Fruit fly (Drosophila melanogaster) whole organism, embryonic: Measurements from ENCODE around the gene cher.

Experiments
- BEAF-32 ChIP-seq: fragments of 200-800 bp; sonication (Bioruptor generic); optimal IDR thresholded peaks from 3 replicates; lab custom pipeline; 2017; ENCODE audit warnings: missing biosample characterization, missing genetic modification characterization, mild to moderate bottlenecking, moderate library complexity, missing genetic modification reagents
- CG10267 ChIP-seq: fragments of 200-800 bp; sonication (Bioruptor generic); optimal IDR thresholded peaks from 2 replicates; lab custom pipeline; 2018; ENCODE audit warnings: missing biosample characterization, mild to moderate bottlenecking, missing genetic modification characterization, moderate library complexity
- CG10654 ChIP-seq: fragments of 200-800 bp; sonication (Bioruptor generic); optimal IDR thresholded peaks from 2 replicates; lab custom pipeline; 2016; ENCODE audit warnings: missing biosample characterization, missing genetic modification characterization
- CG12071 ChIP-seq: fragments of 200-800 bp; sonication (Bioruptor generic); optimal IDR thresholded peaks from 3 replicates; lab custom pipeline; 2018; ENCODE audit warnings: missing biosample characterization, mild to moderate bottlenecking, missing genetic modification characterization
- CG12104 ChIP-seq: fragments of 200-800 bp; sonication (Bioruptor generic); optimal IDR thresholded peaks from 3 replicates; lab custom pipeline; 2016; ENCODE audit warnings: missing biosample characterization, missing genetic modification characterization
- CG12659 ChIP-seq: fragments of 200-800 bp; sonication (Bioruptor generic); optimal IDR thresholded peaks from 3 replicates; lab custom pipeline; 2017; ENCODE audit warnings: mild to moderate bottlenecking, missing biosample characterization, missing genetic modification reagents, missing genetic modification characterization
- CG12744 ChIP-seq: fragments of 200-800 bp; sonication (Bioruptor generic); optimal IDR thresholded peaks from 2 replicates; lab custom pipeline; 2016; ENCODE audit warnings: missing biosample characterization, missing genetic modification characterization
- CG13296 ChIP-seq: fragments of 200-800 bp; sonication (Bioruptor generic); optimal IDR thresholded peaks from 3 replicates; lab custom pipeline; 2018; ENCODE audit warnings: missing biosample characterization, mild to moderate bottlenecking, missing genetic modification characterization
- CG13775 ChIP-seq: fragments of 200-800 bp; sonication (Bioruptor generic); optimal IDR thresholded peaks from 3 replicates; lab custom pipeline; 2017; ENCODE audit warnings: missing biosample characterization, mild to moderate bottlenecking, missing genetic modification characterization
- CG17385 ChIP-seq: fragments of 200-800 bp; sonication (Bioruptor generic); optimal IDR thresholded peaks from 3 replicates; lab custom pipeline; 2018; ENCODE audit warnings: missing biosample characterization, mild to moderate bottlenecking, missing genetic modification characterization
- CG17829 ChIP-seq: fragments of 200-800 bp; optimal IDR thresholded peaks from 2 replicates; lab custom pipeline; 2019; ENCODE audit warnings: missing biosample characterization, mild to moderate bottlenecking, missing genetic modification characterization, moderate library complexity
- CG18599 ChIP-seq: fragments of 200-800 bp; sonication (Bioruptor generic); optimal IDR thresholded peaks from 3 replicates; lab custom pipeline; 2017; ENCODE audit warnings: missing biosample characterization, missing genetic modification characterization, mild to moderate bottlenecking, moderate library complexity, missing genetic modification reagents
- CG31441 ChIP-seq: fragments of 200-800 bp; sonication (Bioruptor generic); IDR thresholded peaks from 2 replicates; pipeline ENCODE4 v1.3.6; 2022; ENCODE audit warnings: missing biosample characterization, missing genetic modification characterization
- CG32532 ChIP-seq: fragments of 200-800 bp; sonication (Bioruptor generic); IDR thresholded peaks from 2 replicates; pipeline ENCODE4 v1.3.6; 2022; ENCODE audit warnings: missing biosample characterization, missing genetic modification characterization
- CG3407 ChIP-seq: fragments of 200-800 bp; sonication (Bioruptor generic); optimal IDR thresholded peaks from 2 replicates; lab custom pipeline; 2018; ENCODE audit warnings: missing biosample characterization, mild to moderate bottlenecking, missing genetic modification characterization
- CG5245 ChIP-seq: fragments of 200-800 bp; sonication (Bioruptor generic); optimal IDR thresholded peaks from 3 replicates; lab custom pipeline; 2016; ENCODE audit warnings: missing biosample characterization, missing genetic modification characterization
- CG6791 ChIP-seq: fragments of 200-800 bp; sonication (Bioruptor generic); IDR thresholded peaks from 3 replicates; pipeline ENCODE4 v1.3.6; 2022; ENCODE audit warnings: missing biosample characterization, missing genetic modification characterization; ENCODE audit not compliant: partially characterized antibody
- CG7357 ChIP-seq: fragments of 200-800 bp; sonication (Bioruptor generic); IDR thresholded peaks from 3 replicates; pipeline ENCODE4 v1.3.6; 2022; ENCODE audit warnings: missing biosample characterization, missing genetic modification characterization
- CG8089 ChIP-seq: fragments of 200-800 bp; sonication (Bioruptor generic); optimal IDR thresholded peaks from 3 replicates; lab custom pipeline; 2016; ENCODE audit warnings: missing biosample characterization, missing genetic modification characterization
- CG8388 ChIP-seq: fragments of 200-800 bp; sonication (Bioruptor generic); optimal IDR thresholded peaks from 2 replicates; lab custom pipeline; 2019; ENCODE audit warnings: missing biosample characterization, mild to moderate bottlenecking, missing genetic modification characterization, moderate library complexity
- CG9727 ChIP-seq: fragments of 200-800 bp; sonication (Bioruptor generic); optimal IDR thresholded peaks from 3 replicates; lab custom pipeline; 2017; ENCODE audit warnings: missing biosample characterization, mild to moderate bottlenecking, missing genetic modification characterization
- CG9817 ChIP-seq: fragments of 200-800 bp; sonication (Bioruptor generic); optimal IDR thresholded peaks from 2 replicates; lab custom pipeline; 2018; ENCODE audit warnings: missing biosample characterization, mild to moderate bottlenecking, missing genetic modification characterization, moderate library complexity
- CHES-1-like ChIP-seq: fragments of 200-800 bp; sonication (Bioruptor generic); optimal IDR thresholded peaks from 2 replicates; lab custom pipeline; 2016; ENCODE audit warnings: missing biosample characterization, missing genetic modification characterization
- CkIIα-i1 ChIP-seq: fragments of 200-800 bp; sonication (Bioruptor generic); IDR thresholded peaks from 2 replicates; pipeline ENCODE4 v1.3.6; 2022; ENCODE audit warnings: missing biosample characterization, missing genetic modification characterization
- HmgZ ChIP-seq: fragments of 200-800 bp; sonication (Bioruptor generic); optimal IDR thresholded peaks from 2 replicates; lab custom pipeline; 2018; ENCODE audit warnings: missing biosample characterization, mild to moderate bottlenecking, missing genetic modification characterization
- Hmr ChIP-seq: fragments of 200-800 bp; sonication (Bioruptor generic); optimal IDR thresholded peaks from 3 replicates; lab custom pipeline; 2017; ENCODE audit warnings: mild to moderate bottlenecking, missing biosample characterization, missing genetic modification reagents, missing genetic modification characterization
- Oaz ChIP-seq: fragments of 200-800 bp; sonication (Bioruptor generic); IDR thresholded peaks from 2 replicates; pipeline ENCODE4 v1.3.6; 2022; ENCODE audit warnings: missing biosample characterization, missing genetic modification characterization
- Opbp ChIP-seq: fragments of 200-800 bp; sonication (Bioruptor generic); IDR thresholded peaks from 3 replicates; pipeline ENCODE4 v1.3.6; 2022; ENCODE audit warnings: missing biosample characterization, missing genetic modification characterization; ENCODE audit not compliant: partially characterized antibody
- Optix ChIP-seq: fragments of 200-800 bp; sonication (Bioruptor generic); IDR thresholded peaks from 3 replicates; pipeline ENCODE4 v1.3.6; 2022; ENCODE audit warnings: missing biosample characterization, missing genetic modification characterization
- Sin3A ChIP-seq: fragments of >200 bp; optimal IDR thresholded peaks from 2 replicates; lab custom pipeline; 2018
- Sox102F ChIP-seq: fragments of 200-800 bp; sonication (Bioruptor generic); optimal IDR thresholded peaks from 2 replicates; lab custom pipeline; 2018; ENCODE audit warnings: missing biosample characterization, mild to moderate bottlenecking, missing genetic modification characterization, moderate library complexity
- Ssrp ChIP-seq: fragments of 200-800 bp; sonication (Bioruptor generic); optimal IDR thresholded peaks from 2 replicates; lab custom pipeline; 2018; ENCODE audit warnings: missing biosample characterization, mild to moderate bottlenecking, missing genetic modification characterization, moderate library complexity
- TFAM ChIP-seq: fragments of 200-800 bp; sonication (Bioruptor generic); optimal IDR thresholded peaks from 2 replicates; lab custom pipeline; 2017; ENCODE audit warnings: missing biosample characterization, missing genetic modification characterization, inconsistent platforms
- Tbp ChIP-seq: fragments of >200 bp; optimal IDR thresholded peaks from 2 replicates; lab custom pipeline; 2018; ENCODE audit warnings: missing biosample characterization, missing genetic modification characterization
- Trl ChIP-seq, 3 experiments: fragments of >200 bp in 2 of 3; fragments of 200-800 bp in 1 of 3; sonication (Bioruptor generic) in 1 of 3; optimal IDR thresholded peaks; 2 replicates in 1 of 3; 3 replicates in 2 of 3; lab custom pipeline; 2016 to 2017; ENCODE audit warnings: missing biosample characterization in 1 of 3, missing genetic modification characterization in 1 of 3
- Usf ChIP-seq: fragments of 200-800 bp; sonication (Bioruptor generic); optimal IDR thresholded peaks from 2 replicates; lab custom pipeline; 2017; ENCODE audit warnings: missing genotype, missing biosample characterization, missing genetic modification characterization
- Xrp1 ChIP-seq: fragments of 200-800 bp; sonication (Bioruptor generic); IDR thresholded peaks from 2 replicates; pipeline ENCODE4 v1.3.6; 2022; ENCODE audit warnings: missing biosample characterization, missing genetic modification characterization
- ase ChIP-seq: fragments of 200-800 bp; sonication (Bioruptor generic); IDR thresholded peaks from 3 replicates; pipeline ENCODE4 v1.3.6; 2022; ENCODE audit warnings: missing biosample characterization, missing genetic modification characterization
- bigmax ChIP-seq: fragments of 200-800 bp; sonication (Bioruptor generic); optimal IDR thresholded peaks from 2 replicates; lab custom pipeline; 2018; ENCODE audit warnings: missing biosample characterization, mild to moderate bottlenecking, missing genetic modification characterization
- chm ChIP-seq: fragments of 200-800 bp; sonication (Bioruptor generic); IDR thresholded peaks from 2 replicates; pipeline ENCODE4 v1.3.6; 2022; ENCODE audit warnings: missing biosample characterization, missing genetic modification characterization
- dpn ChIP-seq, 2 experiments: fragments of 200-800 bp; sonication (Bioruptor generic); optimal IDR thresholded peaks; 3 replicates each; lab custom pipeline; 2016; ENCODE audit warnings: missing biosample characterization in 2 of 2, missing genetic modification characterization in 2 of 2
- emc ChIP-seq: fragments of 200-800 bp; sonication (Bioruptor generic); optimal IDR thresholded peaks from 2 replicates; lab custom pipeline; 2016; ENCODE audit warnings: missing biosample characterization, missing genetic modification characterization
- inv ChIP-seq: fragments of 200-800 bp; sonication (Bioruptor generic); IDR thresholded peaks from 2 replicates; pipeline ENCODE4 v1.3.6; 2022; ENCODE audit warnings: missing biosample characterization, missing genetic modification characterization; ENCODE audit not compliant: partially characterized antibody
- pho ChIP-seq: fragments of 200-800 bp; sonication (Bioruptor generic); optimal IDR thresholded peaks from 2 replicates; lab custom pipeline; 2016; ENCODE audit warnings: missing biosample characterization, missing genetic modification characterization
- seq ChIP-seq: fragments of 200-800 bp; sonication (Bioruptor generic); IDR thresholded peaks from 2 replicates; pipeline ENCODE4 v1.3.6; 2022; ENCODE audit warnings: missing biosample characterization, missing genetic modification characterization
- sna ChIP-seq: fragments of 200-800 bp; sonication (Bioruptor generic); IDR thresholded peaks from 2 replicates; pipeline ENCODE4 v1.3.6; 2022; ENCODE audit warnings: missing biosample characterization, missing genetic modification characterization; ENCODE audit not compliant: partially characterized antibody
- sob ChIP-seq: fragments of 200-800 bp; sonication (Bioruptor generic); IDR thresholded peaks from 2 replicates; pipeline ENCODE4 v1.3.6; 2022; ENCODE audit warnings: missing biosample characterization, missing genetic modification characterization
- sr ChIP-seq: fragments of 200-800 bp; sonication (Bioruptor generic); IDR thresholded peaks from 3 replicates; pipeline ENCODE4 v1.3.6; 2022; ENCODE audit warnings: missing biosample characterization, missing genetic modification characterization
- tx ChIP-seq: fragments of 200-800 bp; sonication (Bioruptor generic); optimal IDR thresholded peaks from 2 replicates; lab custom pipeline; 2016; ENCODE audit warnings: missing biosample characterization, missing genetic modification characterization
- wek ChIP-seq: fragments of 200-800 bp; sonication (Bioruptor generic); optimal IDR thresholded peaks from 3 replicates; lab custom pipeline; 2018; ENCODE audit warnings: missing biosample characterization, mild to moderate bottlenecking, missing genetic modification characterization, moderate library complexity

The cher gene

dm6 chr3R:17080666-17081358 lies 44.4 kb downstream of the cher start (continued):
- TF ChIP-seq chm (GFP tag; lab: Robert Waterston, UW): peak; percentile 87
- peak; percentile 92 for TF ChIP-seq Oaz (GFP tag; lab: Robert Waterston, UW)
- peak; percentile 85 for TF ChIP-seq Optix
- TF ChIP-seq CG6791: no peak
- peak; percentile 97 for TF ChIP-seq Hmr
- TF ChIP-seq Sin3A (lab: Kevin White, UChicago): no peak
- peak; percentile 63; the same call in 1 of the 2 replicates for TF ChIP-seq CkIIα-i1 (GFP tag; lab: Robert Waterston, UW)
- TF ChIP-seq Ssrp: peak; percentile 96
- peak; percentile 90 for TF ChIP-seq CG10267
- peak; percentile 97 for TF ChIP-seq Xrp1 (GFP tag; lab: Robert Waterston, UW)
- no peak for TF ChIP-seq Trl (optimal IDR thresholded peaks at IDR 0.05; lab: Kevin White, UChicago)
- TF ChIP-seq Trl (GFP tag; optimal IDR thresholded peaks at IDR 0.05; lab: Kevin White, UChicago): peak; percentile 91
- TF ChIP-seq dpn (GFP tag; optimal IDR thresholded peaks at IDR 0.05; lab: Kevin White, UChicago): peak; percentile 90 to 94
- peak; percentile 53 for TF ChIP-seq emc
- TF ChIP-seq inv (GFP tag; lab: Robert Waterston, UW): no peak
- no peak for TF ChIP-seq bigmax (GFP tag; lab: Kevin White, UChicago)
- peak; percentile 87 for TF ChIP-seq wek (GFP tag; lab: Kevin White, UChicago)
- peak; percentile 97 for TF ChIP-seq CG12659 (GFP tag; lab: Kevin White, UChicago)
- TF ChIP-seq tx (GFP tag; lab: Kevin White, UChicago): peak; percentile 77
- peak; percentile 79 for TF ChIP-seq CHES-1-like (GFP tag; lab: Kevin White, UChicago)
- no peak for TF ChIP-seq Tbp (GFP tag; lab: Kevin White, UChicago)
- peak; percentile 91 for TF ChIP-seq CG10654 (GFP tag; lab: Kevin White, UChicago)
- peak; percentile 87 for TF ChIP-seq Usf (GFP tag; lab: Kevin White, UChicago)

dm6 chr3R:17079859-17080255 lies 45.3 kb downstream of the cher start, which contains the start of the genes Keap1 and kuk:
Keap1 (minus strand) TSS chr3R:17079945.
kuk (plus strand) TSS chr3R:17080244.
- TF ChIP-seq CG13296 (GFP tag; lab: Kevin White, UChicago) (no peak), Sox102F (GFP tag; lab: Kevin White, UChicago) (peak; percentile 22), sna (GFP tag; lab: Robert Waterston, UW) (peak; percentile 72), HmgZ (tag; lab: Kevin White, UChicago) (peak; percentile 73), CG3407 (GFP tag; lab: Kevin White, UChicago) (peak; percentile 36), BEAF-32 (GFP tag; lab: Kevin White, UChicago) (peak; percentile 95), sr (GFP tag; lab: Robert Waterston, UW) (no peak), CG7357 (GFP tag; lab: Robert Waterston, UW) (no peak), Opbp (GFP tag; lab: Robert Waterston, UW) (peak; percentile 71), CG12071 (GFP tag; lab: Kevin White, UChicago) (peak; percentile 28), CG31441 (no peak), CG17385 (GFP tag; lab: Kevin White, UChicago) (peak; percentile 99), CG9727 (peak; percentile 41), CG9817 (peak; percentile 54), CG32532 (GFP tag; lab: Robert Waterston, UW) (peak; percentile 35; the same call in 1 of the 2 replicates), TFAM (GFP tag; lab: Kevin White, UChicago) (no peak), CG17829 (tag; lab: Kevin White, UChicago) (peak; percentile 43), CG8089 (GFP tag; lab: Kevin White, UChicago) (peak; percentile 24), CG18599 (GFP tag; lab: Kevin White, UChicago) (peak; percentile 43), sob (peak; percentile 75), ase (GFP tag; lab: Robert Waterston, UW) (no peak), pho (GFP tag; lab: Kevin White, UChicago) (peak; percentile 57), CG13775 (peak; percentile 53), CG12744 (GFP tag; lab: Kevin White, UChicago) (peak; percentile 49), CG8388 (GFP tag; lab: Kevin White, UChicago) (no peak), CG5245 (peak; percentile 21), seq (GFP tag; lab: Robert Waterston, UW) (0 out of 2 replicates have a peak, but pooled peaks have one; percentile 0), CG12104 (GFP tag; lab: Kevin White, UChicago) (peak; percentile 51)
